Worm (Caenorhabditis elegans): ENCODE data around the gene pals-26.
A peak's percentile ranks its signal among the peaks of the same experiment; 100 is the strongest.

Gene pals-26

DNA sequence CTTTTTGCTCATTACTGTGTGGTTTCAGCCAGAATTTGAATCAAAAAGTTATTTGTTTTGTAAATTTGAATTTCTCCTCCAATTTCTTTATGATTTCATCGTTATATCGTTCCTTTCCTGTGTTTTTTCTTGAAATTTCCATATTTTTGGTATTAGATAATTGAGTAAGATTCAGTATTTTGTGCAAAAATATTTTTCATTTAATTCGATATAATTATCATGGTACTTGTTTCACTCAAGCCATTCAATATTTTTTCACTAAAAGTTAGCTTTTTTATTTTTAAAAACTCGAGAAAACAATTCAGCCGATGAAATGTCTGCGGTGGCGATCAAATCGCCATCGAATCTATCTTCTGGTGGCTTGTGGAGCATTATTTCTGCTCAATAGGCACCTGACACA, 29.9 kb upstream of the pals-26 start, which contains the start of gene hse-5:
Gene hse-5 (plus strand): TSS at position 301 of the 400 bp plus-strand sequence.
- TF ChIP-seq nhr-25 (tag; optimal IDR thresholded peaks at IDR 0.05), result no peak
- TF ChIP-seq ama-1 (optimal IDR thresholded peaks at IDR 0.05), result no peak
- no peak for TF ChIP-seq unc-62 (GFP tag; optimal IDR thresholded peaks at IDR 0.05)

DNA sequence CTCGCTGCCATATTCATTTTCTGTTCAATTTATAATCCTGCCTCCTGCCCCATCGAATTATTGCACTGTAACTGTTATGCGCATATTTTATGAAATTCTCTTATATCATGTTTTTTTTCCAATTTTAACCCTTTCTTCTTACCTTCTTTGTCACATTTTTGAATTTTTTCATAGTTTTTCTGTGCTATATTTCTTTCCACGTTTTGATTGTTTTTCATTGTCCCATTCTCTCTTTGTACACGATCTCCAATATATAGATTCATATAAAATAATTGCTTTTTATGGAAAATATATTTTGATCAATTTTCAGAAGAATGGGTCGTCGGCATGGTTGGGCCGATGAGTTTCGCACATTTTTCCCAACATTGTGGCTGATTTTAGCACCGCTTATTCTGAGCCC, 25.2 kb upstream of the pals-26 start, which contains the start of gene B0285.6:
Gene B0285.6 (plus strand): TSS at position 301 of the 400 bp plus-strand sequence.
- TF ChIP-seq elt-1 (tag; optimal IDR thresholded peaks at IDR 0.05), result no peak
- TF ChIP-seq mab-5 (tag; optimal IDR thresholded peaks at IDR 0.05), result no peak
- TF ChIP-seq nhr-21 (tag; optimal IDR thresholded peaks at IDR 0.05), result no peak
- no peak for TF ChIP-seq nhr-23 (tag; optimal IDR thresholded peaks at IDR 0.05)
- TF ChIP-seq skn-1 (tag; optimal IDR thresholded peaks at IDR 0.05), result no peak
- no peak for TF ChIP-seq crh-2 (tag; optimal IDR thresholded peaks at IDR 0.05)
- TF ChIP-seq egl-27 (tag; optimal IDR thresholded peaks at IDR 0.05), result no peak
- TF ChIP-seq nhr-6 (tag; optimal IDR thresholded peaks at IDR 0.05), result no peak
- no peak for TF ChIP-seq snpc-4 (tag; optimal IDR thresholded peaks at IDR 0.05)
- no peak for TF ChIP-seq nhr-11 (tag; optimal IDR thresholded peaks at IDR 0.05)
- TF ChIP-seq fos-1 (tag; optimal IDR thresholded peaks at IDR 0.05), result no peak
- TF ChIP-seq sem-4 (tag; optimal IDR thresholded peaks at IDR 0.05), result no peak
- TF ChIP-seq unc-62 (GFP tag; optimal IDR thresholded peaks at IDR 0.05), result no peak
- TF ChIP-seq lsy-2 (tag; optimal IDR thresholded peaks at IDR 0.05), result no peak
- no peak for TF ChIP-seq mdl-1 (tag; optimal IDR thresholded peaks at IDR 0.05)
- TF ChIP-seq nhr-12 (tag; optimal IDR thresholded peaks at IDR 0.05), result no peak
- TF ChIP-seq nhr-10 (tag; optimal IDR thresholded peaks at IDR 0.05), result no peak
- TF ChIP-seq F13H6.1 (tag; optimal IDR thresholded peaks at IDR 0.05), result no peak

DNA sequence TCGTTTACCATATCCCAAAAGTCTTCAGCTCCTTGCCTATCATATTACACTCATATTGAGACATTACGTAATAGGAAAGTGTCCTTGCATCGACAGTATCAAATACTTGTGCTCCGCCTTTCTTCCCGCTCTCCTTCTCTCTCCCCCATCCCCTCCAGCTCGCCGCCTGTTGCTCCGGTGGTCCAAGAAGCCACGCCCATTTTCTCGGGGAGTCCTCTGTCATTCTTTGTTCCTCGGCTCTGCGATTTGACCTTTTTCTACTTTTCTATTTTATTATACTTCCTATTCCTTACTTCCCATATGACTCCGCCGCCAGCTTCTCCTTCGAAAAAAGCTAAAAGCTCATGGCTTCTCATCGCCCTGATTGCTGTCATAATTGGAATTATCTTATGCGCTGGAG, 18.6 kb upstream of the pals-26 start, which contains the start of gene mnp-1:
Gene mnp-1 (plus strand): TSS at position 211 of the 400 bp plus-strand sequence.
- no peak for TF ChIP-seq unc-55 (GFP tag; optimal IDR thresholded peaks at IDR 0.05)
- TF ChIP-seq ceh-16 (tag; optimal IDR thresholded peaks at IDR 0.05), result no peak
- TF ChIP-seq mab-5 (tag; optimal IDR thresholded peaks at IDR 0.05), result no peak
- TF ChIP-seq sma-9 (GFP tag; optimal IDR thresholded peaks at IDR 0.05), result no peak
- TF ChIP-seq sma-9 (tag; optimal IDR thresholded peaks at IDR 0.05), result no peak
- TF ChIP-seq zag-1 (tag; optimal IDR thresholded peaks at IDR 0.05), result no peak
- TF ChIP-seq C34F6.9 (tag; optimal IDR thresholded peaks at IDR 0.05), result no peak
- no peak for TF ChIP-seq egl-27 (tag; optimal IDR thresholded peaks at IDR 0.05)
- TF ChIP-seq lin-11 (tag; optimal IDR thresholded peaks at IDR 0.05), result no peak
- no peak for TF ChIP-seq ztf-1 (GFP tag; conservative IDR thresholded peaks at IDR 0.05)
- no peak for TF ChIP-seq R02D3.7 (tag; optimal IDR thresholded peaks at IDR 0.05)
- TF ChIP-seq nhr-23 (tag; optimal IDR thresholded peaks at IDR 0.05), result no peak
- TF ChIP-seq ceh-82 (tag; optimal IDR thresholded peaks at IDR 0.05), result no peak

DNA sequence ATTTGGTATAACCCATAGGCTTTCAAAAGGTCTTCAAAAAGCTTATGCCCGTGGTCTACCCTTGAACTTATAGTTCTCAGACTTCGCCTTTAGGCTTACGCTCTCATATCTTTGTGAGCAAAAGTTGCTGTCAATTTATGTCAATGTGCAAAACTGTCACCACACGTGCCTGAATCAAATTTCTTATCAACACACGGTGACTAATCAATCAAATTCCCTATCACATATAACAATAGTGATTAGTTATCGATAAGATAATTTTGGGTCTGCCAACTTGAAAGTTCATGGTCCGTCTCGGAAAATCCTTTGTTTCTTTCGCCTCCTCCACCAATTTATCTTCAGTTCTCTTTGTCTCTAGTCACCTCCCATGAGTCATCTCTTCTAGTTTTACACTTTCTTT, 17.5 kb upstream of the pals-26 start:
- TF ChIP-seq fos-1 (tag; optimal IDR thresholded peaks at IDR 0.05), result peak; percentile 78
- no peak for TF ChIP-seq nhr-25 (tag; optimal IDR thresholded peaks at IDR 0.05)
- TF ChIP-seq nhr-129 (tag; optimal IDR thresholded peaks at IDR 0.05), result peak; percentile 22

DNA sequence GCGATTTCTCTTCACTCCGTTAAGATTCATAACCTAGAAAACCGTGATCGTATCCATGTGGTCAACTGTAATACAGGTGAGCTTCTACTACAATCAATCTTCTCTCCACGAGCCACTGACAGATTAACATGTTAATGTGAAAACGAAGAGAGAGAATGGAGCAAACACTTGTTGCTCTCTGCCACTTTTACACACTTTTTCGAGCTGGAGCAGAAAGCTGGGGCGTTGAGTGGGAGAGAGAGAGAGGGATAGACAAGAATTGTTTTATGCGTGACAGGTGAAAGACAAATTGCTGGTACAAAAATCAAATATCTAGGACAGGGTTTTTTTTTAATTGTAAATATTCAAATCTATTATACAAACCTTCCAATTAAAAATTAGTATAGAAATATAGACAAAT, 16.6 kb upstream of the pals-26 start:
- TF ChIP-seq nhr-10 (tag; optimal IDR thresholded peaks at IDR 0.05) (no peak), F13H6.1 (tag; optimal IDR thresholded peaks at IDR 0.05) (peak; percentile 45), alr-1 (tag; optimal IDR thresholded peaks at IDR 0.05) (no peak), ceh-16 (tag; optimal IDR thresholded peaks at IDR 0.05) (no peak), crh-2 (tag; optimal IDR thresholded peaks at IDR 0.05) (no peak), ztf-4 (tag; optimal IDR thresholded peaks at IDR 0.05) (no peak), ama-1 (optimal IDR thresholded peaks at IDR 0.05) (no peak), mbf-1 (tag; optimal IDR thresholded peaks at IDR 0.05) (no peak), sma-3 (GFP tag; optimal IDR thresholded peaks at IDR 0.05) (no peak), sma-9 (GFP tag; optimal IDR thresholded peaks at IDR 0.05) (peak; percentile 3), sma-9 (tag; optimal IDR thresholded peaks at IDR 0.05) (no peak), gmeb-1 (tag; optimal IDR thresholded peaks at IDR 0.05) (no peak), dmd-4 (tag; optimal IDR thresholded peaks at IDR 0.05) (no peak), mab-5 (tag; optimal IDR thresholded peaks at IDR 0.05) (peak; percentile 49), lsy-2 (tag; optimal IDR thresholded peaks at IDR 0.05) (peak in 1 of 2 experiments; percentile 15), nhr-23 (tag; optimal IDR thresholded peaks at IDR 0.05) (no peak), ceh-82 (tag; optimal IDR thresholded peaks at IDR 0.05) (no peak), ZK546.5 (tag; optimal IDR thresholded peaks at IDR 0.05) (no peak), nhr-12 (tag; optimal IDR thresholded peaks at IDR 0.05) (no peak)

Measured in whole organism, L2 larva.